Fruit fly (Drosophila melanogaster) whole organism, prepupa: Measurements from ENCODE around the gene Mms19.

Source experiments
- Blimp-1 ChIP-seq: fragments of 200-800 bp; sonication (Bioruptor generic); optimal IDR thresholded peaks from 3 replicates; lab custom pipeline; 2017; ENCODE audit warnings: missing biosample characterization, missing genetic modification characterization, mild to moderate bottlenecking, moderate library complexity, missing genetic modification reagents
- CG10631 ChIP-seq: fragments of 200-800 bp; sonication (Bioruptor generic); optimal IDR thresholded peaks from 2 replicates; lab custom pipeline; 2016; ENCODE audit warnings: missing biosample characterization, missing genetic modification characterization
- CG10669 ChIP-seq: fragments of 200-800 bp; sonication (Bioruptor generic); optimal IDR thresholded peaks from 3 replicates; lab custom pipeline; 2018; ENCODE audit warnings: missing biosample characterization, mild to moderate bottlenecking, missing genetic modification characterization, moderate library complexity
- CG11294 ChIP-seq: fragments of 200-800 bp; sonication (Bioruptor generic); IDR thresholded peaks from 2 replicates; pipeline ENCODE4 v1.3.6; 2022; ENCODE audit warnings: missing biosample characterization, missing genetic modification characterization
- CG11762 ChIP-seq: fragments of 200-800 bp; sonication (Bioruptor generic); optimal IDR thresholded peaks from 3 replicates; lab custom pipeline; 2016; ENCODE audit warnings: missing biosample characterization, missing genetic modification characterization; ENCODE audit not compliant: insufficient read depth
- CG11902 ChIP-seq: fragments of 200-800 bp; sonication (Bioruptor generic); optimal IDR thresholded peaks from 3 replicates; lab custom pipeline; 2016; ENCODE audit warnings: missing biosample characterization, missing genetic modification characterization
- CG15336 ChIP-seq: fragments of 200-800 bp; sonication (Bioruptor generic); IDR thresholded peaks from 2 replicates; pipeline ENCODE4 v1.3.6; 2022; ENCODE audit warnings: missing biosample characterization, missing genetic modification characterization
- CG16779 ChIP-seq: fragments of 200-800 bp; sonication (Bioruptor generic); optimal IDR thresholded peaks from 3 replicates; lab custom pipeline; 2017; ENCODE audit warnings: missing biosample characterization, mild to moderate bottlenecking, missing genetic modification characterization
- CG3032 ChIP-seq: fragments of 200-800 bp; optimal IDR thresholded peaks from 2 replicates; lab custom pipeline; 2019; ENCODE audit warnings: missing biosample characterization, mild to moderate bottlenecking, missing genetic modification characterization, moderate library complexity
- CG31627 ChIP-seq: fragments of 200-800 bp; sonication (Bioruptor generic); optimal IDR thresholded peaks from 3 replicates; lab custom pipeline; 2016; ENCODE audit warnings: missing biosample characterization, missing genetic modification characterization
- CG32006 ChIP-seq: fragments of 200-800 bp; sonication (Bioruptor generic); optimal IDR thresholded peaks from 3 replicates; lab custom pipeline; 2017; ENCODE audit warnings: missing biosample characterization, mild to moderate bottlenecking, missing genetic modification characterization
- CG3919 ChIP-seq: fragments of 200-800 bp; sonication (Bioruptor generic); optimal IDR thresholded peaks from 3 replicates; lab custom pipeline; 2016; ENCODE audit warnings: missing biosample characterization, missing genetic modification characterization
- CG4318 ChIP-seq: fragments of 200-800 bp; sonication (Bioruptor generic); optimal IDR thresholded peaks from 3 replicates; lab custom pipeline; 2017; ENCODE audit warnings: missing biosample characterization, mild to moderate bottlenecking, missing genetic modification characterization
- CG6276 ChIP-seq: fragments of 200-800 bp; sonication (Bioruptor generic); optimal IDR thresholded peaks from 2 replicates; lab custom pipeline; 2017; ENCODE audit warnings: missing biosample characterization, mild to moderate bottlenecking, missing genetic modification characterization
- CG6792 ChIP-seq: fragments of 200-800 bp; sonication (Bioruptor generic); optimal IDR thresholded peaks from 3 replicates; lab custom pipeline; 2016; ENCODE audit warnings: missing biosample characterization, missing genetic modification characterization
- CG6808 ChIP-seq: fragments of 200-800 bp; sonication (Bioruptor generic); optimal IDR thresholded peaks from 3 replicates; lab custom pipeline; 2017; ENCODE audit warnings: missing biosample characterization, missing genetic modification characterization, mild to moderate bottlenecking, moderate library complexity, missing genetic modification reagents
- CG6854 ChIP-seq: fragments of 200-800 bp; sonication (Bioruptor generic); optimal IDR thresholded peaks from 2 replicates; lab custom pipeline; 2017; ENCODE audit warnings: missing biosample characterization, mild to moderate bottlenecking, missing genetic modification characterization
- CG7368 ChIP-seq: fragments of 200-800 bp; sonication (Bioruptor generic); optimal IDR thresholded peaks from 3 replicates; lab custom pipeline; 2016; ENCODE audit warnings: missing biosample characterization, missing genetic modification characterization
- CG8119 ChIP-seq: fragments of 200-800 bp; sonication (Bioruptor generic); IDR thresholded peaks from 3 replicates; pipeline ENCODE4 v1.3.6; 2022; ENCODE audit warnings: missing biosample characterization, missing genetic modification characterization
- CG8319 ChIP-seq: fragments of 200-800 bp; sonication (Bioruptor generic); optimal IDR thresholded peaks from 3 replicates; lab custom pipeline; 2016; ENCODE audit warnings: missing biosample characterization, missing genetic modification characterization
- CG8632 ChIP-seq: fragments of 200-800 bp; sonication (Bioruptor generic); optimal IDR thresholded peaks from 3 replicates; lab custom pipeline; 2016; ENCODE audit warnings: missing biosample characterization, missing genetic modification characterization
- CG9139 ChIP-seq: fragments of 200-800 bp; sonication (Bioruptor generic); optimal IDR thresholded peaks from 3 replicates; lab custom pipeline; 2017; ENCODE audit warnings: missing biosample characterization, mild to moderate bottlenecking, missing genetic modification characterization
- Eip75B ChIP-seq: fragments of 200-800 bp; sonication (Bioruptor generic); optimal IDR thresholded peaks from 3 replicates; lab custom pipeline; 2016; ENCODE audit warnings: missing biosample characterization, missing genetic modification characterization
- Eip78C ChIP-seq: fragments of 200-800 bp; sonication (Bioruptor generic); peaks from one replicate; lab custom pipeline; 2016; ENCODE audit warnings: missing biosample characterization, missing genetic modification characterization
- Ets21C ChIP-seq: fragments of 200-800 bp; sonication (Bioruptor generic); optimal IDR thresholded peaks from 3 replicates; lab custom pipeline; 2016; ENCODE audit warnings: missing biosample characterization, missing genetic modification characterization
- Ets96B ChIP-seq: fragments of 200-800 bp; optimal IDR thresholded peaks from 2 replicates; lab custom pipeline; 2019; ENCODE audit warnings: missing biosample characterization, mild to moderate bottlenecking, missing genetic modification characterization, moderate library complexity
- Gug ChIP-seq: fragments of 200-800 bp; sonication (Bioruptor generic); IDR thresholded peaks from 2 replicates; pipeline ENCODE4 v1.3.6; 2022; ENCODE audit warnings: missing biosample characterization, missing genetic modification characterization
- Hr38 ChIP-seq: sonication (Bioruptor generic); optimal IDR thresholded peaks from 2 replicates; lab custom pipeline; 2016; ENCODE audit warnings: missing biosample characterization, missing genetic modification characterization
- Hr39 ChIP-seq: fragments of 200-800 bp; sonication (Bioruptor generic); optimal IDR thresholded peaks from 2 replicates; lab custom pipeline; 2016; ENCODE audit warnings: missing biosample characterization, missing genetic modification characterization
- Hr4 ChIP-seq: fragments of 200-800 bp; sonication (Bioruptor generic); optimal IDR thresholded peaks from 3 replicates; lab custom pipeline; 2016; ENCODE audit warnings: missing biosample characterization, missing genetic modification characterization
- Lpt ChIP-seq: fragments of 200-800 bp; sonication (Bioruptor generic); optimal IDR thresholded peaks from 3 replicates; lab custom pipeline; 2016; ENCODE audit warnings: missing biosample characterization, missing genetic modification characterization
- Met ChIP-seq: fragments of 200-800 bp; sonication (Bioruptor generic); optimal IDR thresholded peaks from 3 replicates; lab custom pipeline; 2016; ENCODE audit warnings: missing biosample characterization, missing genetic modification characterization
- OdsH ChIP-seq: fragments of 200-800 bp; sonication (Bioruptor generic); optimal IDR thresholded peaks from 3 replicates; lab custom pipeline; 2016; ENCODE audit warnings: missing biosample characterization, missing genetic modification characterization
- Smox ChIP-seq: fragments of 200-800 bp; sonication (Bioruptor generic); optimal IDR thresholded peaks from 3 replicates; lab custom pipeline; 2016; ENCODE audit warnings: missing biosample characterization, missing genetic modification characterization
- Sox102F ChIP-seq: fragments of 200-800 bp; sonication (Bioruptor generic); optimal IDR thresholded peaks from 2 replicates; lab custom pipeline; 2016; ENCODE audit warnings: missing biosample characterization, mild to moderate bottlenecking, missing genetic modification characterization
- Sox14 ChIP-seq: fragments of 200-800 bp; sonication (Bioruptor generic); optimal IDR thresholded peaks from 3 replicates; lab custom pipeline; 2016; ENCODE audit warnings: missing biosample characterization, missing genetic modification characterization
- Sox15 ChIP-seq: fragments of 200-800 bp; sonication (Bioruptor generic); optimal IDR thresholded peaks from 3 replicates; lab custom pipeline; 2016; ENCODE audit warnings: missing biosample characterization, missing genetic modification characterization
- achi ChIP-seq: fragments of 200-800 bp; sonication (Bioruptor generic); optimal IDR thresholded peaks from 3 replicates; lab custom pipeline; 2016; ENCODE audit warnings: missing biosample characterization, missing genetic modification characterization
- acj6 ChIP-seq: fragments of 200-800 bp; sonication (Bioruptor generic); optimal IDR thresholded peaks from 3 replicates; lab custom pipeline; 2016; ENCODE audit warnings: missing biosample characterization, missing genetic modification characterization
- cyc ChIP-seq: fragments of 200-800 bp; sonication (Bioruptor generic); optimal IDR thresholded peaks from 3 replicates; lab custom pipeline; 2016; ENCODE audit warnings: missing biosample characterization, missing genetic modification characterization
- dac ChIP-seq: fragments of 200-800 bp; sonication (Bioruptor generic); optimal IDR thresholded peaks from 2 replicates; lab custom pipeline; 2017; ENCODE audit warnings: missing biosample characterization, mild to moderate bottlenecking, missing genetic modification characterization
- esn ChIP-seq: fragments of 200-800 bp; sonication (Bioruptor generic); optimal IDR thresholded peaks from 2 replicates; lab custom pipeline; 2016; ENCODE audit warnings: missing biosample characterization, mild to moderate bottlenecking, missing genetic modification characterization, moderate library complexity
- fd59A ChIP-seq: fragments of 200-800 bp; sonication (Bioruptor generic); optimal IDR thresholded peaks from 2 replicates; lab custom pipeline; 2017; ENCODE audit warnings: missing biosample characterization, mild to moderate bottlenecking, missing genetic modification characterization, missing genetic modification reagents
- fd85E ChIP-seq: fragments of 200-800 bp; sonication (Bioruptor generic); optimal IDR thresholded peaks from 3 replicates; lab custom pipeline; 2016; ENCODE audit warnings: missing biosample characterization, missing genetic modification characterization
- fkh ChIP-seq: fragments of 200-800 bp; sonication (Bioruptor generic); optimal IDR thresholded peaks from 3 replicates; lab custom pipeline; 2017; ENCODE audit warnings: missing biosample characterization, mild to moderate bottlenecking, missing genetic modification characterization, moderate library complexity
- lz ChIP-seq: fragments of 200-800 bp; sonication (Bioruptor generic); optimal IDR thresholded peaks from 3 replicates; lab custom pipeline; 2016; ENCODE audit warnings: missing biosample characterization, missing genetic modification characterization
- net ChIP-seq: fragments of 200-800 bp; sonication (Bioruptor generic); optimal IDR thresholded peaks from 3 replicates; lab custom pipeline; 2016; ENCODE audit warnings: missing biosample characterization, missing genetic modification characterization
- salr ChIP-seq, 2 experiments: fragments of 200-800 bp; sonication (Bioruptor generic); optimal IDR thresholded peaks; 3 replicates each; lab custom pipeline; 2016 to 2018; ENCODE audit warnings: missing biosample characterization in 2 of 2, missing genetic modification characterization in 2 of 2, mild to moderate bottlenecking in 1 of 2
- ss ChIP-seq, 2 experiments: fragments of 200-800 bp; sonication (Bioruptor generic); optimal IDR thresholded peaks; 2 replicates in 1 of 2; 3 replicates in 1 of 2; lab custom pipeline; 2017 to 2018; ENCODE audit warnings: mild to moderate bottlenecking in 2 of 2, missing biosample characterization in 2 of 2, missing genetic modification characterization in 2 of 2, moderate library complexity in 1 of 2
- svp ChIP-seq: fragments of 200-800 bp; sonication (Bioruptor generic); peaks from one replicate; lab custom pipeline; 2016; ENCODE audit warnings: missing biosample characterization, missing genetic modification characterization
- vri ChIP-seq: fragments of 200-800 bp; sonication (Bioruptor generic); optimal IDR thresholded peaks from 3 replicates; lab custom pipeline; 2016; ENCODE audit warnings: missing biosample characterization, mild to moderate bottlenecking, missing genetic modification characterization

Mms19 gene

DNA sequence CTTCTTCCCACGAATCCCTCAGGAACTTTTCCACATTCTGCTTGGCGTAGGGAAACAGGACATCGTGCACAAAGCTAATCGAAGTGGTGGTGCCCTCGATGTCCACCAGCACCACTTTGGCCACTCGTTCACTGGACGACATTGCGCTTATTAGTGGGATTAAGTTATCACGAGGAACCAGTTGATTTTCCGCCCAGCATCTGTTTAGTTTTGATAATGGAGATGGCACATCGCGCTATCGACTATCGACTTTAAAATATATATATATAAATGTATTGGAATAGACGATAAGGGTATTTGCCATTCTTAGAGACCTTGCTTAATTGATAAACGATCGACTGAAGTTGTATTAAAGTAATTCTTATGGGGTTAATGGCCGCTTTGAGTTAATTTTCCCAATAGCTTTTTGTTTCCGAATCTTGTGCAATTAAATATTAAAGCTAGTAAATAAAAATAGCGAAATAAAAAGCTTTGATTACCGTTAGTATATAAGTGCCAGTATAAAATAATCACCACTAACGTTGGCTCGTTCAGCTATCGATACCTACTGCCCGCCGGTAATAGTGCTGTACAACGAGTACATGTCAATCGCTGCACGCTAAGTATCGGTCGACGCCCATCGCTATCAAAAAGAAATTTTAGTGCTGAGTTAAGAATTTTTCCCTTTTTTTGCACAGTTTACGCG is 24.3 kb downstream of the Mms19 start, which contains the start of the genes Enoph and Hph:
TSS of gene Enoph (minus strand) at position 220 of the 685 bp plus-strand sequence.
TSS of gene Hph (plus strand) at position 576 of the 685 bp plus-strand sequence.
- TF ChIP-seq Eip78C (GFP tag; lab: Kevin White, UChicago) = peak; percentile 78
- TF ChIP-seq CG8119 = peak; percentile 56; the same call in 2 of the 3 replicates
- peak; percentile 31 for TF ChIP-seq net (GFP tag; lab: Kevin White, UChicago)
- peak; percentile 55 for TF ChIP-seq CG6792 (GFP tag; lab: Kevin White, UChicago)
- peak; percentile 64 for TF ChIP-seq fkh (GFP tag; lab: Kevin White, UChicago)
- peak; percentile 49 for TF ChIP-seq CG4318 (GFP tag; lab: Kevin White, UChicago)
- peak in 1 of 2 experiments; percentile 72 for TF ChIP-seq salr (GFP tag; optimal IDR thresholded peaks at IDR 0.05; lab: Kevin White, UChicago)
- no peak for TF ChIP-seq CG16779
- no peak for TF ChIP-seq Blimp-1
- peak; percentile 58 for TF ChIP-seq Eip75B (GFP tag; lab: Kevin White, UChicago)
- TF ChIP-seq vri = no peak
- peak; percentile 77 for TF ChIP-seq CG32006 (GFP tag; lab: Kevin White, UChicago)
- no peak for TF ChIP-seq CG9139
- peak; percentile 44 for TF ChIP-seq Sox102F (GFP tag; lab: Kevin White, UChicago)
- no peak for TF ChIP-seq CG7368 (GFP tag; lab: Kevin White, UChicago)
- TF ChIP-seq CG15336 (GFP tag; lab: Robert Waterston, UW) = 0 out of 2 replicates have a peak, but pooled peaks have one; percentile 21
- TF ChIP-seq achi (GFP tag; lab: Kevin White, UChicago) = peak; percentile 75
- TF ChIP-seq CG3919 (GFP tag; lab: Kevin White, UChicago) = peak; percentile 73
- peak; percentile 80 for TF ChIP-seq svp (GFP tag; lab: Kevin White, UChicago)
- peak; percentile 68 for TF ChIP-seq lz (GFP tag; lab: Kevin White, UChicago)
- peak; percentile 62 for TF ChIP-seq Ets21C (GFP tag; lab: Kevin White, UChicago)
- peak; percentile 39 for TF ChIP-seq CG11762 (GFP tag; lab: Kevin White, UChicago)
- TF ChIP-seq Hr4 = peak; percentile 65
- no peak for TF ChIP-seq Hr38
- peak; percentile 76 for TF ChIP-seq CG31627 (GFP tag; lab: Kevin White, UChicago)
- TF ChIP-seq CG11294 (GFP tag; lab: Robert Waterston, UW) = peak; percentile 33; the same call in 1 of the 2 replicates
- peak; percentile 73 for TF ChIP-seq CG3032 (tag; lab: Kevin White, UChicago)
- TF ChIP-seq CG10631 (GFP tag; lab: Kevin White, UChicago) = peak; percentile 76
- TF ChIP-seq Met = peak; percentile 68
- no peak for TF ChIP-seq fd85E (GFP tag; lab: Kevin White, UChicago)
- peak; percentile 56 for TF ChIP-seq Ets96B (tag; lab: Kevin White, UChicago)
- TF ChIP-seq CG6854 (GFP tag; lab: Kevin White, UChicago) = no peak
- peak; percentile 71 for TF ChIP-seq Gug (GFP tag; lab: Robert Waterston, UW)
- TF ChIP-seq CG11902 = peak; percentile 60
- peak; percentile 19 for TF ChIP-seq dac (GFP tag; lab: Kevin White, UChicago)
- TF ChIP-seq esn = peak; percentile 71
- peak; percentile 53 for TF ChIP-seq CG6808
- peak; percentile 74 for TF ChIP-seq acj6
- peak; percentile 57 for TF ChIP-seq Lpt (GFP tag; lab: Kevin White, UChicago)
- TF ChIP-seq cyc (GFP tag; lab: Kevin White, UChicago) = peak; percentile 66
- no peak for TF ChIP-seq CG6276
- peak; percentile 64 for TF ChIP-seq Hr39 (GFP tag; lab: Kevin White, UChicago)
- peak; percentile 43 for TF ChIP-seq CG8319
- peak; percentile 71 for TF ChIP-seq Smox (GFP tag; lab: Kevin White, UChicago)
- peak; percentile 62 for TF ChIP-seq Sox15
- TF ChIP-seq fd59A = peak; percentile 18
- TF ChIP-seq CG8632 (GFP tag; lab: Kevin White, UChicago) = peak; percentile 28
- TF ChIP-seq Sox14 = peak; percentile 76
- peak; percentile 67 for TF ChIP-seq CG10669
- peak in 1 of 2 experiments; percentile 57 for TF ChIP-seq ss (GFP tag; optimal IDR thresholded peaks at IDR 0.05; lab: Kevin White, UChicago)
- TF ChIP-seq OdsH = peak; percentile 77
